Fruit fly (Drosophila melanogaster) S2 (cell line): Measurements from ENCODE around the gene CG31300.

ENCODE experiments used
- CG8478 ChIP-seq: fragments of >200 bp; optimal IDR thresholded peaks from 2 replicates; lab custom pipeline; 2018
- CTCF ChIP-seq, 2 experiments: fragments of >200 bp; optimal IDR thresholded peaks; 2 replicates each; lab custom pipeline; 2018

DNA sequence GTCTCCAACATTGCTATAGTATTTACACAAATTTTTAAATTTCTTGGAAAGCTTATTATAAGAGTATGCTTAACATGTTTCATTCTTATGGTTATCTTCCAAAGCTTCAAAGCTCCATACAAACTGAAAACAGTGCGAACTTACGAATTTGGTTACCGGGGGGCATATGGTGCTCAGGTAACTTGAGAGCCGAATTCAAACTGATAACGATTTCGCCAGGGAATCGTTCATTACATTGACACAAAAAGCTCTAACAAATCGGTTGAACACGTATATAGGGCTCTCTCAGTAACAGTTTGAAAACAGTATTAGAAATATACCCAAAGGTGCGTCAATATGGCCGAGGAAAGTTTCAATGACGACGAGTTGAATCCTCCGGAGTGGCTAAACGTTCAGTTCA is 17.2 kb downstream of the CG31300 start, which contains the start of gene CG13659:
- TF ChIP-seq CG8478 (lab: Kevin White, UChicago) = no peak
- no peak for TF ChIP-seq CTCF (optimal IDR thresholded peaks at IDR 0.05; lab: Kevin White, UChicago)
